Worm (Caenorhabditis elegans): Measurements from ENCODE around the gene B0252.11.

DNA sequence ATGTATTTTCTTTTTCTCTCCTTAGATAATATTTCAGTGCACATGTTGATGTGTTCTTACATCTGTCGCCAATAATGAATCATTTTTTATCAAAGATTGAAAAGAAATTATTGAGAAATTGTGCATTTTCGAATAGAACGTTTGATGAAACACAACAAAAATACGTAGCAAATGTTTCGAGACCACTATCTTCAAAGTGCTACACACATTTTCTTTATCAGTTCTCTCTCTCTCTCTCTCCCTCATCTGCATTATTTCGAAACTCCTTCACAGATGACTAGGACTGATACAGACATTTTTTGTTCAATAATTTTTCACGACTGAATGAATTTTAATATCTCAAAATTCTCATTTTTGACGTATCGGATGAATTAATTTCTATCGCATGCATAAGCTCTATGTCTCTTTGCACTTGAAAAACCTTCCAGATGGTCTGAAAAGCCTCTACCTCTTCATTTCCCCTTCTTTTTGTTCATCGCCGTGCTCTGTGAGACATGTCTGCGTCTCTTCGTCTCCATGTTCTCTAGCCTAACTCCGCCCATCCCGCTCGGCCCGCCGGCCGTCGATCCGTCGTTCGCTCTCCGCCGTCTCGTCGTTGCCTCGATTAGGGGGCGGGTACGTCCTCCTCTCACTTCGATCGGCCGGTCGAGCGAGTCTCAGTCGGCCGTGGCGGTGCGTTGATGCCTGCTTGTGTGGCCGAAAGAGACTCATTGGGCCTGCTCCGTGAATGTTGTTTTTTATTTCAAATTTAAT lies 25.9 kb upstream of the B0252.11 start:
- TF ChIP-seq aly-2 (tag; optimal IDR thresholded peaks at IDR 0.05), result no peak
- no peak for TF ChIP-seq pqm-1 (tag; optimal IDR thresholded peaks at IDR 0.05)
- no peak for TF ChIP-seq lir-3 (tag; optimal IDR thresholded peaks at IDR 0.05; ENCODE audit: poor library complexity)
- no peak for TF ChIP-seq unc-62 (GFP tag; optimal IDR thresholded peaks at IDR 0.05)
- peak; percentile 25 for TF ChIP-seq tbx-2 (tag; optimal IDR thresholded peaks at IDR 0.05)
- TF ChIP-seq efl-1 (optimal IDR thresholded peaks at IDR 0.05), result peak in 1 of 2 experiments; percentile 3
- peak in 1 of 2 experiments; percentile 79 for TF ChIP-seq efl-1 (GFP tag; optimal IDR thresholded peaks at IDR 0.05 in 1 of 2)
- TF ChIP-seq nhr-76 (tag; optimal IDR thresholded peaks at IDR 0.05), result no peak
- TF ChIP-seq hlh-4 (tag; optimal IDR thresholded peaks at IDR 0.05), result no peak
- TF ChIP-seq lin-39 (tag; optimal IDR thresholded peaks at IDR 0.05), result no peak
- TF ChIP-seq fkh-10 (GFP tag; optimal IDR thresholded peaks at IDR 0.05), result no peak
- TF ChIP-seq dpl-1 (GFP tag; optimal IDR thresholded peaks at IDR 0.05), result no peak
- TF ChIP-seq nhr-237 (tag; optimal IDR thresholded peaks at IDR 0.05), result no peak

Measured in whole organism, L1 larva.